Worm (Caenorhabditis elegans): ENCODE results near the gene mut-14.

The mut-14 gene

ce11 chrV:5672270-5672669 lies 11.8 kb upstream of the mut-14 start:
- TF ChIP-seq C38D4.7 (GFP tag; optimal IDR thresholded peaks at IDR 0.05) (no peak), lin-11 (tag; optimal IDR thresholded peaks at IDR 0.05) (no peak), lim-6 (tag; optimal IDR thresholded peaks at IDR 0.05) (no peak), ref-2 (tag; optimal IDR thresholded peaks at IDR 0.05) (no peak), pha-2 (tag; optimal IDR thresholded peaks at IDR 0.05) (no peak), unc-86 (tag; optimal IDR thresholded peaks at IDR 0.05) (no peak), ceh-48 (tag; optimal IDR thresholded peaks at IDR 0.05) (no peak), hlh-30 (tag; optimal IDR thresholded peaks at IDR 0.05; ENCODE audit: insufficient read depth) (no peak), pat-9 (tag; optimal IDR thresholded peaks at IDR 0.05) (no peak), K09A11.1 (tag; optimal IDR thresholded peaks at IDR 0.05; ENCODE audit: insufficient read depth) (no peak), hlh-13 (GFP tag; optimal IDR thresholded peaks at IDR 0.05) (no peak), dmd-4 (tag; optimal IDR thresholded peaks at IDR 0.05; ENCODE audit: borderline replicate concordance) (no peak), nhr-232 (tag; optimal IDR thresholded peaks at IDR 0.05) (no peak), ceh-18 (tag; optimal IDR thresholded peaks at IDR 0.05) (no peak), pqm-1 (tag; optimal IDR thresholded peaks at IDR 0.05) (no peak), ceh-30 (tag; optimal IDR thresholded peaks at IDR 0.05) (no peak), sox-4 (tag; optimal IDR thresholded peaks at IDR 0.05) (no peak), ceh-24 (tag; optimal IDR thresholded peaks at IDR 0.05) (no peak), pha-4 (tag; optimal IDR thresholded peaks at IDR 0.05) (no peak)

- TF ChIP-seq ceh-6 (GFP tag; optimal IDR thresholded peaks at IDR 0.05) (no peak), rnt-1 (tag; optimal IDR thresholded peaks at IDR 0.05) (no peak), mec-3 (tag; optimal IDR thresholded peaks at IDR 0.05; ENCODE audit: borderline replicate concordance) (no peak), ceh-24 (tag; optimal IDR thresholded peaks at IDR 0.05) (no peak), ceh-9 (tag; optimal IDR thresholded peaks at IDR 0.05) (no peak), ceh-2 (tag; optimal IDR thresholded peaks at IDR 0.05) (no peak), ceh-19 (GFP tag; optimal IDR thresholded peaks at IDR 0.05) (no peak), pha-4 (tag; optimal IDR thresholded peaks at IDR 0.05) (no peak), F13H6.1 (tag; optimal IDR thresholded peaks at IDR 0.05) (no peak), K09A11.1 (tag; optimal IDR thresholded peaks at IDR 0.05; ENCODE audit: insufficient read depth) (no peak), gmeb-2 (tag; optimal IDR thresholded peaks at IDR 0.05) (no peak), unc-42 (tag; optimal IDR thresholded peaks at IDR 0.05) (no peak), fax-1 (tag; optimal IDR thresholded peaks at IDR 0.05) (no peak), eyg-1 (tag; optimal IDR thresholded peaks at IDR 0.05) (no peak), hlh-13 (GFP tag; optimal IDR thresholded peaks at IDR 0.05) (no peak), odd-2 (tag; optimal IDR thresholded peaks at IDR 0.05) (no peak), dmd-4 (tag; optimal IDR thresholded peaks at IDR 0.05; ENCODE audit: borderline replicate concordance) (no peak), lim-6 (tag; optimal IDR thresholded peaks at IDR 0.05) (no peak), hlh-30 (tag; optimal IDR thresholded peaks at IDR 0.05; ENCODE audit: insufficient read depth) (no peak), T23F11.4 (GFP tag; optimal IDR thresholded peaks at IDR 0.05) (no peak)
Measured at ce11 chrV:5668968-5669367, 8.5 kb upstream of the mut-14 start.

- TF ChIP-seq unc-3 (GFP tag; conservative IDR thresholded peaks at IDR 0.05) = no peak
- TF ChIP-seq unc-3 (tag; optimal IDR thresholded peaks at IDR 0.05) = no peak
- TF ChIP-seq rnt-1 (tag; optimal IDR thresholded peaks at IDR 0.05) = no peak
- no peak for TF ChIP-seq syd-9 (tag; optimal IDR thresholded peaks at IDR 0.05)
- TF ChIP-seq dmd-4 (tag; optimal IDR thresholded peaks at IDR 0.05; ENCODE audit: borderline replicate concordance) = no peak
- TF ChIP-seq hlh-30 (tag; optimal IDR thresholded peaks at IDR 0.05; ENCODE audit: insufficient read depth) = no peak
Measured at ce11 chrV:5667337-5667736, 6.8 kb upstream of the mut-14 start.

- TF ChIP-seq dve-1 (tag; optimal IDR thresholded peaks at IDR 0.05) = no peak
- TF ChIP-seq ceh-31 (tag; optimal IDR thresholded peaks at IDR 0.05) = no peak
- no peak for TF ChIP-seq unc-55 (GFP tag; optimal IDR thresholded peaks at IDR 0.05)
- no peak for TF ChIP-seq ahr-1 (tag; optimal IDR thresholded peaks at IDR 0.05)
- TF ChIP-seq ceh-30 (tag; optimal IDR thresholded peaks at IDR 0.05) = no peak
- TF ChIP-seq mec-3 (tag; optimal IDR thresholded peaks at IDR 0.05; ENCODE audit: borderline replicate concordance) = no peak
- no peak for TF ChIP-seq K02D7.2 (tag; optimal IDR thresholded peaks at IDR 0.05)
- TF ChIP-seq ztf-16 (tag; optimal IDR thresholded peaks at IDR 0.05) = no peak
- no peak for TF ChIP-seq npax-4 (tag; optimal IDR thresholded peaks at IDR 0.05)
- TF ChIP-seq K09A11.1 (tag; optimal IDR thresholded peaks at IDR 0.05; ENCODE audit: insufficient read depth) = no peak
- no peak for TF ChIP-seq ref-2 (tag; optimal IDR thresholded peaks at IDR 0.05)
- TF ChIP-seq unc-3 (GFP tag; conservative IDR thresholded peaks at IDR 0.05) = no peak
- no peak for TF ChIP-seq unc-3 (tag; optimal IDR thresholded peaks at IDR 0.05)
- no peak for TF ChIP-seq unc-86 (tag; optimal IDR thresholded peaks at IDR 0.05)
- TF ChIP-seq unc-42 (tag; optimal IDR thresholded peaks at IDR 0.05) = no peak
- TF ChIP-seq ceh-6 (GFP tag; optimal IDR thresholded peaks at IDR 0.05) = no peak
- no peak for TF ChIP-seq ceh-14 (tag; optimal IDR thresholded peaks at IDR 0.05)
- no peak for TF ChIP-seq lin-11 (tag; optimal IDR thresholded peaks at IDR 0.05)
- TF ChIP-seq pag-3 (tag; optimal IDR thresholded peaks at IDR 0.05; ENCODE audit: borderline replicate concordance) = no peak
- no peak for TF ChIP-seq madf-2 (tag; optimal IDR thresholded peaks at IDR 0.05)
Measured at ce11 chrV:5666036-5666729, 5.7 kb upstream of the mut-14 start, which contains the start of gene C14C11.7. Gene C14C11.7, minus strand, starts transcription at chrV:5666086.

Data from whole organism, late embryonic.